Fruit fly (Drosophila melanogaster): Measurements from ENCODE around the gene lin-52.
A peak's percentile ranks its signal among the peaks of the same experiment; 100 is the strongest.

Gene lin-52

dm6 chrX:5764001-5764892 lies 9.5 kb upstream of the lin-52 start, which contains the start of the genes MAPk-Ak2 and CG42699 (continued):
- TF ChIP-seq dsx (GFP tag; optimal IDR thresholded peaks at IDR 0.05; ENCODE audit: poor library complexity, severe bottlenecking) (peak; percentile 55), CG1621 (tag; optimal IDR thresholded peaks at IDR 0.05) (peak; percentile 34), CG7368 (GFP tag; optimal IDR thresholded peaks at IDR 0.05) (peak; percentile 59), CG8119 (GFP tag; IDR thresholded peaks at IDR 0.05) (0 out of 3 replicates have a peak, but pooled peaks have one; percentile 22), net (GFP tag; optimal IDR thresholded peaks at IDR 0.05) (peak; percentile 70), CG11294 (GFP tag; IDR thresholded peaks at IDR 0.05) (no peak), spab (GFP tag; optimal IDR thresholded peaks at IDR 0.05) (peak; percentile 24), CG15336 (GFP tag; IDR thresholded peaks at IDR 0.05) (no peak), CG6163 (GFP tag; IDR thresholded peaks at IDR 0.05) (peak; percentile 34; the same call in 2 of the 3 replicates), acj6 (GFP tag; optimal IDR thresholded peaks at IDR 0.05) (peak; percentile 10), CG9139 (GFP tag; optimal IDR thresholded peaks at IDR 0.05) (peak; percentile 65), Gug (GFP tag; IDR thresholded peaks at IDR 0.05) (no peak), Ets21C (GFP tag; optimal IDR thresholded peaks at IDR 0.05) (no peak), dac (GFP tag; optimal IDR thresholded peaks at IDR 0.05) (no peak), Met (GFP tag; optimal IDR thresholded peaks at IDR 0.05) (peak; percentile 54), Lpt (GFP tag; optimal IDR thresholded peaks at IDR 0.05) (no peak), pdm3 (GFP tag; optimal IDR thresholded peaks at IDR 0.05) (peak; percentile 50), lz (GFP tag; optimal IDR thresholded peaks at IDR 0.05) (no peak), eg (GFP tag; IDR thresholded peaks at IDR 0.05) (no peak; the same call in 2 of the 3 replicates), CG10631 (GFP tag; optimal IDR thresholded peaks at IDR 0.05) (peak; percentile 49), CG31627 (GFP tag; optimal IDR thresholded peaks at IDR 0.05) (no peak), CG10669 (GFP tag; optimal IDR thresholded peaks at IDR 0.05) (peak; percentile 58), CG34406 (GFP tag; optimal IDR thresholded peaks at IDR 0.05) (peak; percentile 58), Sox14 (GFP tag; optimal IDR thresholded peaks at IDR 0.05) (peak; percentile 16), achi (GFP tag; optimal IDR thresholded peaks at IDR 0.05) (peak; percentile 42), Eip78C (GFP tag) (peak; percentile 87), CG3032 (tag; optimal IDR thresholded peaks at IDR 0.05) (peak; percentile 3), svp (GFP tag) (no peak), ss (GFP tag; optimal IDR thresholded peaks at IDR 0.05) (peak; percentile 65 to 80), Smox (GFP tag; optimal IDR thresholded peaks at IDR 0.05) (no peak), fd59A (GFP tag; optimal IDR thresholded peaks at IDR 0.05) (peak; percentile 13), Hr39 (GFP tag; optimal IDR thresholded peaks at IDR 0.05) (no peak), Hr38 (GFP tag; optimal IDR thresholded peaks at IDR 0.05) (no peak)

- 0 out of 3 replicates have a peak, but pooled peaks have one; percentile 5 for TF ChIP-seq CG6163 (GFP tag; IDR thresholded peaks at IDR 0.05)
- peak; percentile 12; the same call in 1 of the 2 replicates for TF ChIP-seq CG15336 (GFP tag; IDR thresholded peaks at IDR 0.05)
- TF ChIP-seq topi (GFP tag; optimal IDR thresholded peaks at IDR 0.05) = no peak
These were observed 8.8 kb upstream of the lin-52 start for dm6 chrX:5763443-5764000.

- TF ChIP-seq Eip75B (GFP tag; optimal IDR thresholded peaks at IDR 0.05) = no peak
- TF ChIP-seq vri (GFP tag; optimal IDR thresholded peaks at IDR 0.05) = peak; percentile 39
These were observed 1.4 kb upstream of the lin-52 start for dm6 chrX:5756146-5756545.
